Fruit fly (Drosophila melanogaster) whole organism, embryonic: ENCODE data around the gene CG7289.

Source experiments
- BtbVII ChIP-seq: fragments of 200-800 bp; sonication (Bioruptor generic); optimal IDR thresholded peaks from 3 replicates; lab custom pipeline; 2017; ENCODE audit warnings: missing biosample characterization, mild to moderate bottlenecking, missing genetic modification characterization
- C15 ChIP-seq: fragments of 200-800 bp; sonication (Bioruptor generic); IDR thresholded peaks from 3 replicates; pipeline ENCODE4 v1.3.6; 2022; ENCODE audit warnings: missing biosample characterization, missing genetic modification characterization
- CG11085 ChIP-seq: fragments of 200-800 bp; sonication (Bioruptor generic); IDR thresholded peaks from 2 replicates; pipeline ENCODE4 v1.3.6; 2022; ENCODE audit warnings: missing biosample characterization, missing genetic modification characterization
- CG11504 ChIP-seq: fragments of 200-800 bp; sonication (Bioruptor generic); optimal IDR thresholded peaks from 3 replicates; lab custom pipeline; 2019; ENCODE audit warnings: missing biosample characterization, mild to moderate bottlenecking, missing genetic modification characterization, moderate library complexity
- CG11723 ChIP-seq: fragments of 200-800 bp; sonication (Bioruptor generic); optimal IDR thresholded peaks from 2 replicates; lab custom pipeline; 2017; ENCODE audit warnings: missing biosample characterization, mild to moderate bottlenecking, missing genetic modification characterization
- CG1233 ChIP-seq: fragments of 200-800 bp; sonication (Bioruptor generic); optimal IDR thresholded peaks from 4 replicates; lab custom pipeline; 2018; ENCODE audit warnings: missing biosample characterization, mild to moderate bottlenecking, missing genetic modification characterization
- CG12391 ChIP-seq: fragments of 200-800 bp; sonication (Bioruptor generic); optimal IDR thresholded peaks from 3 replicates; lab custom pipeline; 2018; ENCODE audit warnings: missing biosample characterization, mild to moderate bottlenecking, missing genetic modification characterization, moderate library complexity
- CG13287 ChIP-seq: fragments of 200-800 bp; sonication (Bioruptor generic); IDR thresholded peaks from 2 replicates; pipeline ENCODE4 v1.3.6; 2022; ENCODE audit warnings: missing biosample characterization, missing genetic modification characterization; ENCODE audit not compliant: partially characterized antibody
- CG1603 ChIP-seq: fragments of 200-800 bp; sonication (Bioruptor generic); optimal IDR thresholded peaks from 2 replicates; lab custom pipeline; 2019; ENCODE audit warnings: missing biosample characterization, mild to moderate bottlenecking, missing genetic modification characterization, moderate library complexity
- CG30403 ChIP-seq: fragments of 200-800 bp; sonication (Bioruptor generic); optimal IDR thresholded peaks from 3 replicates; lab custom pipeline; 2016; ENCODE audit warnings: missing biosample characterization, missing genetic modification characterization
- CG32772 ChIP-seq: fragments of 200-800 bp; sonication (Bioruptor generic); IDR thresholded peaks from 2 replicates; pipeline ENCODE4 v1.3.6; 2022; ENCODE audit warnings: missing biosample characterization, missing genetic modification characterization
- CG3281 ChIP-seq: fragments of 200-800 bp; sonication (Bioruptor generic); optimal IDR thresholded peaks from 3 replicates; lab custom pipeline; 2017; ENCODE audit warnings: missing biosample characterization, mild to moderate bottlenecking, missing genetic modification characterization
- CG3726 ChIP-seq: fragments of 200-800 bp; sonication (Bioruptor generic); IDR thresholded peaks from 3 replicates; pipeline ENCODE4, ENCODE4 v1.3.6; 2022; ENCODE audit warnings: missing biosample characterization, missing genetic modification characterization
- CG4424 ChIP-seq: fragments of 200-800 bp; sonication (Bioruptor generic); optimal IDR thresholded peaks from 3 replicates; lab custom pipeline; 2016; ENCODE audit warnings: missing biosample characterization, missing genetic modification characterization
- CG4820 ChIP-seq: fragments of 200-800 bp; sonication (Bioruptor generic); optimal IDR thresholded peaks from 3 replicates; lab custom pipeline; 2016; ENCODE audit warnings: missing biosample characterization, missing genetic modification characterization
- CG5245 ChIP-seq: fragments of 200-800 bp; sonication (Bioruptor generic); optimal IDR thresholded peaks from 3 replicates; lab custom pipeline; 2016; ENCODE audit warnings: missing biosample characterization, missing genetic modification characterization
- CG6272 ChIP-seq: fragments of 200-800 bp; sonication (Bioruptor generic); IDR thresholded peaks from 2 replicates; pipeline ENCODE4 v1.3.6; 2022; ENCODE audit warnings: missing biosample characterization, missing genetic modification characterization
- CG9215 ChIP-seq: fragments of 200-800 bp; sonication (Bioruptor generic); IDR thresholded peaks from 2 replicates; pipeline ENCODE4 v1.3.6; 2022; ENCODE audit warnings: missing biosample characterization, missing genetic modification characterization
- CG9797 ChIP-seq: fragments of 200-800 bp; sonication (Bioruptor generic); optimal IDR thresholded peaks from 3 replicates; lab custom pipeline; 2018; ENCODE audit warnings: missing biosample characterization, mild to moderate bottlenecking, missing genetic modification characterization
- Dek ChIP-seq: fragments of 200-800 bp; sonication (Bioruptor generic); optimal IDR thresholded peaks from 3 replicates; lab custom pipeline; 2019; ENCODE audit warnings: missing biosample characterization, mild to moderate bottlenecking, missing genetic modification characterization, moderate library complexity
- Dip3 ChIP-seq: fragments of 200-800 bp; sonication (Bioruptor generic); optimal IDR thresholded peaks from 3 replicates; lab custom pipeline; 2016; ENCODE audit warnings: missing biosample characterization, missing genetic modification characterization
- E2f1 ChIP-seq: fragments of 200-800 bp; sonication (Bioruptor generic); IDR thresholded peaks from 2 replicates; pipeline ENCODE4 v1.3.6; 2022; ENCODE audit warnings: missing biosample characterization, missing genetic modification characterization
- HLH4C ChIP-seq: fragments of 200-800 bp; sonication (Bioruptor generic); IDR thresholded peaks from 3 replicates; pipeline ENCODE4 v1.3.6; 2022; ENCODE audit warnings: missing biosample characterization, missing genetic modification characterization; ENCODE audit not compliant: partially characterized antibody
- Nf-YC ChIP-seq: fragments of 200-800 bp; optimal IDR thresholded peaks from 3 replicates; lab custom pipeline; 2019; ENCODE audit warnings: missing biosample characterization, mild to moderate bottlenecking, missing genetic modification characterization, moderate library complexity
- Rfx ChIP-seq: fragments of 200-800 bp; sonication (Bioruptor generic); IDR thresholded peaks from 2 replicates; pipeline ENCODE4 v1.3.6; 2022; ENCODE audit warnings: missing biosample characterization, missing genetic modification characterization
- Scr ChIP-seq: fragments of 200-800 bp; sonication (Bioruptor generic); IDR thresholded peaks from 2 replicates; pipeline ENCODE4 v1.3.6; 2022; ENCODE audit warnings: missing biosample characterization, missing genetic modification characterization; ENCODE audit not compliant: partially characterized antibody
- Sox100B ChIP-seq: fragments of 200-800 bp; sonication (Bioruptor generic); optimal IDR thresholded peaks from 3 replicates; lab custom pipeline; 2018; ENCODE audit warnings: missing biosample characterization, mild to moderate bottlenecking, missing genetic modification characterization
- Sox102F ChIP-seq: fragments of 200-800 bp; sonication (Bioruptor generic); optimal IDR thresholded peaks from 2 replicates; lab custom pipeline; 2018; ENCODE audit warnings: missing biosample characterization, mild to moderate bottlenecking, missing genetic modification characterization, moderate library complexity
- ac ChIP-seq: fragments of 200-800 bp; sonication (Bioruptor generic); optimal IDR thresholded peaks from 3 replicates; lab custom pipeline; 2017; ENCODE audit warnings: missing biosample characterization, mild to moderate bottlenecking, missing genetic modification characterization
- al ChIP-seq: fragments of 200-800 bp; sonication (Bioruptor generic); IDR thresholded peaks from 2 replicates; pipeline ENCODE4 v1.3.6; 2022; ENCODE audit warnings: missing biosample characterization, missing genetic modification characterization
- amos ChIP-seq: fragments of 200-800 bp; sonication (Bioruptor generic); IDR thresholded peaks from 2 replicates; pipeline ENCODE4 v1.3.6; 2022; ENCODE audit warnings: missing biosample characterization, missing genetic modification characterization; ENCODE audit not compliant: partially characterized antibody
- ci ChIP-seq: fragments of 200-800 bp; sonication (Bioruptor generic); IDR thresholded peaks from 3 replicates; pipeline ENCODE4 v1.3.6; 2022; ENCODE audit warnings: missing biosample characterization, missing genetic modification characterization
- corto ChIP-seq: fragments of 200-800 bp; sonication (Bioruptor generic); optimal IDR thresholded peaks from 2 replicates; lab custom pipeline; 2016; ENCODE audit warnings: missing biosample characterization, mild to moderate bottlenecking, missing genetic modification characterization, moderate library complexity
- dpn ChIP-seq, 2 experiments: fragments of 200-800 bp; sonication (Bioruptor generic); optimal IDR thresholded peaks; 3 replicates each; lab custom pipeline; 2016; ENCODE audit warnings: missing biosample characterization in 2 of 2, missing genetic modification characterization in 2 of 2
- eve ChIP-seq, 2 experiments: fragments of >200 bp; optimal IDR thresholded peaks; 2 replicates each; lab custom pipeline; 2017; ENCODE audit warnings: missing biosample characterization in 2 of 2, missing genetic modification characterization in 2 of 2
- fd96Cb ChIP-seq: fragments of 200-800 bp; sonication (Bioruptor generic); optimal IDR thresholded peaks from 2 replicates; lab custom pipeline; 2018; ENCODE audit warnings: missing biosample characterization, mild to moderate bottlenecking, missing genetic modification characterization, moderate library complexity
- ham ChIP-seq: fragments of 200-800 bp; sonication (Bioruptor generic); IDR thresholded peaks from 2 replicates; pipeline ENCODE4 v1.3.6; 2022; ENCODE audit warnings: missing biosample characterization, missing genetic modification characterization
- jumu ChIP-seq: fragments of 200-800 bp; sonication (Bioruptor generic); optimal IDR thresholded peaks from 3 replicates; lab custom pipeline; 2016; ENCODE audit warnings: missing biosample characterization, missing genetic modification characterization
- kni ChIP-seq: fragments of 200-800 bp; sonication (Bioruptor generic); optimal IDR thresholded peaks from 3 replicates; lab custom pipeline; 2017; ENCODE audit warnings: mild to moderate bottlenecking, missing biosample characterization, missing genetic modification reagents, missing genetic modification characterization
- nau ChIP-seq: fragments of 200-800 bp; sonication (Bioruptor generic); optimal IDR thresholded peaks from 3 replicates; lab custom pipeline; 2017; ENCODE audit warnings: missing biosample characterization, mild to moderate bottlenecking, missing genetic modification characterization, missing genetic modification reagents
- pfk ChIP-seq: fragments of 200-800 bp; sonication (Bioruptor generic); optimal IDR thresholded peaks from 2 replicates; lab custom pipeline; 2018; ENCODE audit warnings: missing biosample characterization, mild to moderate bottlenecking, missing genetic modification characterization, moderate library complexity
- prd ChIP-seq, 3 experiments: fragments of >200 bp in 2 of 3; fragments of 200-800 bp in 1 of 3; sonication (Bioruptor generic) in 1 of 3; optimal IDR thresholded peaks in 2 of 3; IDR thresholded peaks in 1 of 3; 2 replicates in 2 of 3; 3 replicates in 1 of 3; pipeline versions ENCODE4 v1.3.6 to Lab custom; 2017 to 2022; ENCODE audit warnings: missing biosample characterization in 1 of 3, missing genetic modification characterization in 1 of 3
- seq ChIP-seq: fragments of 200-800 bp; sonication (Bioruptor generic); IDR thresholded peaks from 2 replicates; pipeline ENCODE4 v1.3.6; 2022; ENCODE audit warnings: missing biosample characterization, missing genetic modification characterization
- sna ChIP-seq: fragments of 200-800 bp; sonication (Bioruptor generic); IDR thresholded peaks from 2 replicates; pipeline ENCODE4 v1.3.6; 2022; ENCODE audit warnings: missing biosample characterization, missing genetic modification characterization; ENCODE audit not compliant: partially characterized antibody
- ssp ChIP-seq: fragments of 200-800 bp; sonication (Bioruptor generic); IDR thresholded peaks from 2 replicates; pipeline ENCODE4 v1.3.6; 2022; ENCODE audit warnings: missing biosample characterization, missing genetic modification characterization
- trem ChIP-seq: fragments of 200-800 bp; optimal IDR thresholded peaks from 3 replicates; lab custom pipeline; 2019; ENCODE audit warnings: missing biosample characterization, mild to moderate bottlenecking, missing genetic modification characterization, moderate library complexity
- ttk ChIP-seq: fragments of 200-800 bp; sonication (Bioruptor generic); IDR thresholded peaks from 2 replicates; pipeline ENCODE4 v2.1.2; 2022; ENCODE audit warnings: missing biosample characterization, missing genetic modification characterization

Gene CG7289

DNA sequence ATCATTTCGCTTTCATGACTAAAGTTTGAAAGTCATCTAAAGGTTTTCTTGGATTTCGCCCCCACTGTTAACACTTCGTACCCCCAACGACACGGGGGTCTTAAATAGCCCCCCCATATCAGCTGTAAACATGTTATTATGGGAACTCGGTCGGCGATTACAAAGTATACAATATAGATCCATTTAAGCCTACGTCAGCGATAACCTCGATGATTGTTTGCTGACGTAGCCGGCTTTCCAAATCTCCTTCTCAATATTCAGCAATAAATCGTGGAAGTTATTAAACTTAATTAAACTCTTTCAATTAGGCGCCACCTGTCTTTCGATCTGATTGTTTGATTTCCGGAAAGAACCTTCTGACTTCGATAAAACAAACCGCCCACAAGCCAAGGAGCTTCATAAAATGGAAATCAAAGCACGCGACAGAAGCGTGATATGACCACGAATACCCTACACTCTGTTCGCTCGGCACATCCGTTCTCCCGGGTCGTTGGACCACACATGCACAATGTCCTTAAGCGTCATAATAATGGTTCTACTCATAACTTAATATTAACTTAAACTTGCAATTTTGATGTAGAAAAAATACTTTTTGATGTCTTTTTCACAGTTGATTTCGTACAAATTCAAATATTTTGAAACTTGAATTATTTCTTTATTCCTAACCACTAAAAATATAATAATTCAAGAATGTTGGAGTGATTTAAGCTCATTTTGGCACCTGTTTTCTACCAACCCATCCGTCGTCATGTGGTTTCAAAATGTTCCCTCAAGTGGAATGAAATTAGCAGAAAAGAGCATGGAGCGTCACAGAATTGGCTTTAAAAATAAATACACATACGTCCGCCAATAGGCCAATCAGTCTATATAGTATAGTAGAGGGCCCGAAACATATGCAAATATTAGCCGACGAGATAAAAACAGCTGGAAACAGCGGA is 4.6 kb downstream of the CG7289 start (continued):
- no peak for TF ChIP-seq Scr (GFP tag; lab: Robert Waterston, UW)
- 0 out of 2 replicates have a peak, but pooled peaks have one; percentile 24 for TF ChIP-seq ttk (GFP tag; lab: Robert Waterston, UW)
- no peak for TF ChIP-seq CG1233 (GFP tag; lab: Kevin White, UChicago)
- no peak for TF ChIP-seq amos (GFP tag; lab: Robert Waterston, UW)
- no peak for TF ChIP-seq CG13287
- TF ChIP-seq CG32772 (GFP tag; lab: Robert Waterston, UW): peak; percentile 20; the same call in 1 of the 2 replicates
- TF ChIP-seq CG3726 (GFP tag; lab: Robert Waterston, UW): no peak
- TF ChIP-seq ham (GFP tag; lab: Robert Waterston, UW): no peak
- TF ChIP-seq CG1603 (tag; lab: Kevin White, UChicago): peak; percentile 14
- peak; percentile 56 for TF ChIP-seq CG12391 (tag; lab: Kevin White, UChicago)
- TF ChIP-seq corto (GFP tag; lab: Kevin White, UChicago): no peak
- TF ChIP-seq fd96Cb: peak; percentile 13
- peak; percentile 23; the same call in 1 of the 2 replicates for TF ChIP-seq E2f1 (GFP tag; lab: Robert Waterston, UW)
- peak; percentile 55 for TF ChIP-seq Sox102F
- TF ChIP-seq pfk (GFP tag; lab: Kevin White, UChicago): no peak
- TF ChIP-seq Dip3 (GFP tag; lab: Kevin White, UChicago): peak; percentile 32
- no peak for TF ChIP-seq CG4820
- peak; percentile 75 for TF ChIP-seq Rfx (GFP tag; lab: Robert Waterston, UW)
- no peak for TF ChIP-seq C15 (GFP tag; lab: Robert Waterston, UW)
- no peak for TF ChIP-seq CG11723
- peak; percentile 56; the same call in 1 of the 2 replicates for TF ChIP-seq CG9215
- TF ChIP-seq seq (GFP tag; lab: Robert Waterston, UW): 0 out of 2 replicates have a peak, but pooled peaks have one; percentile 30
- no peak for TF ChIP-seq CG6272 (GFP tag; lab: Robert Waterston, UW)
- TF ChIP-seq Nf-YC (tag; lab: Kevin White, UChicago): peak; percentile 27
- no peak for TF ChIP-seq eve (GFP tag; optimal IDR thresholded peaks at IDR 0.05; lab: Kevin White, UChicago)
- TF ChIP-seq nau (GFP tag; lab: Kevin White, UChicago): no peak
- peak; percentile 65 for TF ChIP-seq CG30403
- TF ChIP-seq CG11085 (GFP tag; lab: Robert Waterston, UW): peak; percentile 49; the same call in 1 of the 2 replicates
- no peak for TF ChIP-seq sna (GFP tag; lab: Robert Waterston, UW)
- no peak for TF ChIP-seq HLH4C (GFP tag; lab: Robert Waterston, UW)
- TF ChIP-seq CG5245 (GFP tag; lab: Kevin White, UChicago): peak; percentile 36
- peak; percentile 51; the same call in 1 of the 2 replicates for TF ChIP-seq al (GFP tag; lab: Robert Waterston, UW)
- peak; percentile 67 for TF ChIP-seq CG3281
- peak; percentile 26 to 61 for TF ChIP-seq dpn (GFP tag; optimal IDR thresholded peaks at IDR 0.05; lab: Kevin White, UChicago)
- TF ChIP-seq kni: no peak
- no peak for TF ChIP-seq CG9797 (GFP tag; lab: Kevin White, UChicago)
- TF ChIP-seq BtbVII: peak; percentile 37
- TF ChIP-seq trem (tag; lab: Kevin White, UChicago): no peak
- TF ChIP-seq ac (GFP tag; lab: Kevin White, UChicago): no peak
- TF ChIP-seq prd (optimal IDR thresholded peaks at IDR 0.05; lab: Kevin White, UChicago): no peak
- peak; percentile 49; the same call in 1 of the 3 replicates for TF ChIP-seq prd (GFP tag; IDR thresholded peaks at IDR 0.05; lab: Robert Waterston, UW)
- TF ChIP-seq Dek (tag; lab: Kevin White, UChicago): peak; percentile 42
- TF ChIP-seq CG4424 (GFP tag; lab: Kevin White, UChicago): peak; percentile 1
- TF ChIP-seq ci (GFP tag; lab: Robert Waterston, UW): 0 out of 3 replicates have a peak, but pooled peaks have one; percentile 38
- TF ChIP-seq CG11504: peak; percentile 72
- TF ChIP-seq Sox100B (GFP tag; lab: Kevin White, UChicago): peak; percentile 11
- peak; percentile 25 for TF ChIP-seq jumu (GFP tag; lab: Kevin White, UChicago)
- no peak for TF ChIP-seq ssp (GFP tag; lab: Robert Waterston, UW)
